Worm (Caenorhabditis elegans) whole organism, L2 larva: ENCODE measurements around the gene gar-1.

ENCODE experiments used
- C34F6.9 ChIP-seq: fragments of 150-350 bp; optimal IDR thresholded peaks from 2 replicates; lab custom pipeline; 2014; ENCODE audit warnings: missing biosample characterization, missing genetic modification characterization
- F13H6.1 ChIP-seq: sonication (generic microtip); optimal IDR thresholded peaks from 2 replicates; lab custom pipeline; 2016; ENCODE audit warnings: missing genetic modification characterization, missing compliant biosample characterization
- ceh-16 ChIP-seq: fragments of 150-350 bp; optimal IDR thresholded peaks from 2 replicates; lab custom pipeline; 2014; ENCODE audit warnings: missing biosample characterization, missing genetic modification characterization
- dmd-4 ChIP-seq: sonication (generic microtip); optimal IDR thresholded peaks from 2 replicates; lab custom pipeline; 2017; ENCODE audit warnings: missing biosample characterization, missing genetic modification characterization
- egl-27 ChIP-seq: sonication (generic microtip); optimal IDR thresholded peaks from 3 replicates; lab custom pipeline; 2017; ENCODE audit warnings: missing biosample characterization, missing genetic modification reagents, missing genetic modification characterization
- fos-1 ChIP-seq: fragments of 150-350 bp; optimal IDR thresholded peaks from 2 replicates; lab custom pipeline; 2014; ENCODE audit warnings: missing biosample characterization, missing genetic modification characterization
- lsy-2 ChIP-seq, 2 experiments: fragments of 150-350 bp in 1 of 2; sonication (generic microtip) in 1 of 2; optimal IDR thresholded peaks; 2 replicates each; lab custom pipeline; 2014 to 2017; ENCODE audit warnings: missing biosample characterization in 2 of 2, missing genetic modification characterization in 2 of 2
- nhr-77 ChIP-seq: fragments of 150-350 bp; optimal IDR thresholded peaks from 2 replicates; lab custom pipeline; 2014; ENCODE audit warnings: missing biosample characterization, missing genetic modification characterization
- snpc-4 ChIP-seq: fragments of 150-350 bp; optimal IDR thresholded peaks from 2 replicates; lab custom pipeline; 2014; ENCODE audit warnings: missing biosample characterization, missing genetic modification characterization
- unc-62 ChIP-seq: fragments of 150-350 bp; optimal IDR thresholded peaks from 2 replicates; lab custom pipeline; 2014; ENCODE audit warnings: missing biosample characterization, missing genetic modification reagents, missing genetic modification characterization
- zag-1 ChIP-seq: fragments of 150-350 bp; optimal IDR thresholded peaks from 2 replicates; lab custom pipeline; 2014; ENCODE audit warnings: missing biosample characterization, missing genetic modification characterization

DNA sequence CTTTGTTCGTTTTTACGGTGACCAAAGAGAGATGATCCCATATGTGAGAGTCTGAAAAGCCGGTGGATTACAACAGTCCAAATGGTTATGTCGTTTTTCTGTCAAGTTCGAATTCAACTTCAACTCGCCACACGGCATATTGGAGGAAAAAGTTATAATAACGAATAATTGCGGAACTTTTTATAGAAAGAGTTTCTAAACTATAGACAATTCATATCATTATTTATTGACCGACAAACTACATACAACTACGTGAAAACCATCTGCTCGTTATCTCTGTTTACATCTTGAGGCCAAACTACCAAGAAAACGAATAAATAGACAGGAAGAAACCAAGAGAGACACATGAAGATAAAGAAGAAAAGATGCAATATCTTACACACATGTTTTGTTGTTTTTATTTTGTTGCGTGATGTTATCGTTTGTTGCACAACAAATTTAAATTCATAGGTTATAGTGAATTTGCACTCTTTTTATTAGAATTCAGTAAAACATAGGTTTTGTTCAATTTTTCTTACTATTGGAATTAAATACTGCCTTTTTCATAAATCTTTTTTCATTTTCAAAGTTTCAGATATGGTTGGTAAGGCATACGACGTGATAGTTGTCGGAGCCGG, 10.9 kb downstream of the gar-1 start, which contains the start of the genes C15B12.4 and C15B12.8:
- TF ChIP-seq zag-1 (tag; lab: Kevin White, UChicago) (no peak), C34F6.9 (tag; lab: Kevin White, UChicago) (no peak), F13H6.1 (tag; lab: Kevin White, UChicago) (no peak), unc-62 (GFP tag; lab: Kevin White, UChicago) (no peak), lsy-2 (tag; optimal IDR thresholded peaks at IDR 0.05; lab: Kevin White, UChicago) (no peak), ceh-16 (tag; lab: Kevin White, UChicago) (no peak), egl-27 (no peak), snpc-4 (no peak), fos-1 (tag; lab: Kevin White, UChicago) (no peak), nhr-77 (tag; lab: Kevin White, UChicago) (no peak), dmd-4 (tag; lab: Kevin White, UChicago) (no peak)
